Worm (Caenorhabditis elegans): ENCODE measurements around the gene vps-16.

vps-16 gene

DNA sequence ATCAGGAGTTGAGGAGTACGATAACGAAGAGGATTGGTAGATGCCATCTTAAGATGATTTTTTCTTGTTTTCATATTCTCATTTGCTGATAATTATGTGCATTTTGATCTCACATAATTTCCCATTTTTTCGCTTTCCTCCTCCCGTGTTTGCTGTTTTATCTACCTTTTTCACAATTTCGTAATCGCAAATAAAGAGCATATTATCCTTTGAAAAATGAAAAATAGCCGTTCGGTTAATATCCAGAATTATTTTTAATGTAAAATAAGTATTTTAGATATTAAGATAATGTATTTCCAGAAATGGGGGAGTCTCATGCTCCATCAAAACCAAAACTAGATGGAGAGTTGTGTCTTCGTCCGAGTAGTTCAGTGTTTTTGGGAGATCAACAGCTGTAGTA, at the start of gene vps-16:
Gene vps-16, plus strand, starts transcription at position 301 of the 400 bp plus-strand sequence.
- TF ChIP-seq ztf-23 (GFP tag; IDR thresholded peaks at IDR 0.05): no peak
- TF ChIP-seq med-1 (GFP tag; optimal IDR thresholded peaks at IDR 0.05; ENCODE audit: insufficient read depth): no peak
- TF ChIP-seq klf-2 (GFP tag; conservative IDR thresholded peaks at IDR 0.05): no peak
- no peak for TF ChIP-seq ztf-29 (GFP tag; IDR thresholded peaks at IDR 0.05)
- TF ChIP-seq tab-1 (GFP tag; IDR thresholded peaks at IDR 0.05): no peak
- no peak for TF ChIP-seq flt-1 (GFP tag; IDR thresholded peaks at IDR 0.05)
- no peak for TF ChIP-seq ref-1 (GFP tag; conservative IDR thresholded peaks at IDR 0.05)

DNA sequence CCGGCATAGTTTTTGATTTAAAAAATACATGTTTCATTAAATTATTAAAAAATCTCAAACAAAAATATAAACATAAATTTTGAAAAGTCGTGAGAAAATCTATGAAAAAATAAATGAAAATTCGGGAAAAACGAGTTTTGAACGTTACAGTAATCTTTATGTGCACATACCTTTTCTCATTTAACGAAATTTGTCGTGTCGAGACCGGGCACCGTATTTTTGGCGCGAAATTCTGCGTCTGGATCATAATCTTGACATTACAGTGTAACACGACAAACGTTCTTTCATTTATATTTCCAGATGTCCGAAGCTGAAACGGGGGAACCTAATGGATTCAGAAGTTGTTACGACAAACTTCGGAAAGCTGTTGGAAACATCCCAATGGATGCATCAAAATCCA, 43.5 kb upstream of the vps-16 start, which contains the start of gene C16A3.2:
Gene C16A3.2, plus strand, starts transcription at position 301 of the 400 bp plus-strand sequence.
- TF ChIP-seq ztf-23 (GFP tag; IDR thresholded peaks at IDR 0.05) (no peak), T22C8.4 (GFP tag; IDR thresholded peaks at IDR 0.05) (no peak), ref-1 (GFP tag; conservative IDR thresholded peaks at IDR 0.05) (no peak), tab-1 (GFP tag; IDR thresholded peaks at IDR 0.05) (no peak), klf-2 (GFP tag; conservative IDR thresholded peaks at IDR 0.05) (no peak), cog-1 (tag; optimal IDR thresholded peaks at IDR 0.05) (no peak), ztf-29 (GFP tag; IDR thresholded peaks at IDR 0.05) (no peak), flt-1 (GFP tag; IDR thresholded peaks at IDR 0.05) (no peak), med-1 (GFP tag; optimal IDR thresholded peaks at IDR 0.05; ENCODE audit: insufficient read depth) (no peak)

DNA sequence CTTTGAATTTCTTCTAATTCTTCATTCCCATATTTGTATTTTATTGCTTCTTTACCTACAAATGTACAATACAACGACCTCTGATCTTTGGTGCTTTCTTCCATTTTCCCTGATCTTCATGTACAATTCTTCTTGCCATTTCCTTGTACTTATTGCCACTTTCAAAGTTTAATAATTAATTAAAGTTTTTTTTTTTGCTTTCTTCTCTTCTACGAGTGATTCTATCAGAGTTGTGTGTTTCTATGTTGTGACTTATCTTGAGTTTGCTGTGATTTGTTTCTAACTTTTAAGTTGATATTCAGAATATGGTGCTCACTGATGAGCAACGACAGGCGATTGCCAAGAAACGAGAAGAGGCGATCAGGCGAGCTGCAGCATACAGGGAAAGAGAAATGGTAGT, 42.4 kb upstream of the vps-16 start, which contains the start of gene smrc-1:
Gene smrc-1, plus strand, starts transcription at position 301 of the 400 bp plus-strand sequence.
- no peak for TF ChIP-seq ztf-29 (GFP tag; IDR thresholded peaks at IDR 0.05)
- TF ChIP-seq klf-2 (GFP tag; conservative IDR thresholded peaks at IDR 0.05): no peak
- TF ChIP-seq tab-1 (GFP tag; IDR thresholded peaks at IDR 0.05): no peak
- TF ChIP-seq cog-1 (tag; optimal IDR thresholded peaks at IDR 0.05): no peak

DNA sequence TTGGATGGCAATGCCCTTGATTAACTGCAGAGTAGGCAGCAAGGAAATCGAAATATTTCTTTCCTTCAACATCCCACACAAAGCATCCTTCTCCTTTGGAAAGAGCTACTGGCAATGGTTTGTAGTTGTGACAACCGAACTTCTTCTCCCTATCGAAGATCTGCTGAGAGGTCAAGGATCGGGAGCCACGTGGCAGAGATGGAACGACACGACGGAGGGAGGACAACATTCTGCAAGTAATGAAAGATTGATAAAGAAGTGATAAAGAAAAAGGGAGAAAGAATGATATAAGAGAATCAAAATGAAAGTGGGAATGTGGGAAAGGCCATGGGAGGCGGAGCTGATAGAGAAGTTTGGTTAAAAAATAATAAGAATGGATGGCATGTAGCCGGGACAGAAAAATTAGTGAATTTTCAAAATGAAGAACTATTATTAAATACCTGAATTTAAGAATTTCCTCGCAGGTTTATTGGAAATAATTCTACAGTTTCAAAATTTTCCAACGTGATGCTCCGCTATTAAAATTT, 37.3 kb upstream of the vps-16 start, which contains the start of gene oatr-1:
Gene oatr-1, minus strand, starts transcription at position 477 of the 527 bp plus-strand sequence.
- no peak for TF ChIP-seq ztf-29 (GFP tag; IDR thresholded peaks at IDR 0.05)
- TF ChIP-seq med-1 (GFP tag; optimal IDR thresholded peaks at IDR 0.05; ENCODE audit: insufficient read depth): no peak
- TF ChIP-seq ref-1 (GFP tag; conservative IDR thresholded peaks at IDR 0.05): no peak
- no peak for TF ChIP-seq tab-1 (GFP tag; IDR thresholded peaks at IDR 0.05)
- no peak for TF ChIP-seq cog-1 (tag; optimal IDR thresholded peaks at IDR 0.05)
- TF ChIP-seq klf-2 (GFP tag; conservative IDR thresholded peaks at IDR 0.05): no peak
- no peak for TF ChIP-seq flt-1 (GFP tag; IDR thresholded peaks at IDR 0.05)
- no peak for TF ChIP-seq ztf-23 (GFP tag; IDR thresholded peaks at IDR 0.05)
- TF ChIP-seq T22C8.4 (GFP tag; IDR thresholded peaks at IDR 0.05): no peak

DNA sequence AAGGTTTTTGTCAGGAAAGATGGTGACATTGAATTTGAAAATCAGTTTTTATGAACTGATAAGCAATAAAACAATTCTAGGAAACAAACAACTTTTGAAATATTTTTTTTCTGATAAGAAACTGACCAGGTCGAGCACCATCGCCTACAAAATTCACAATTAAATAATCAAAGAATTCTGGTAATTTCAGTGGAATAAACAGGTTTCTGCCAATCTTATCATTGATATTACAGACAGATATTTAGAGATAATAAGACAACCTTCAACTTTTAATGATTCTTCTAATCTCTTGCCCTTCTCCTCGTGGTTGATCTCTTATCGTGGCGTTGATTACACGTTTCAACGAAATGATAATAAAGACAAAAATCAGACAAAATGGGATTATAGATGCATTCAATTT, 36.7 kb upstream of the vps-16 start:
- TF ChIP-seq tab-1 (GFP tag; IDR thresholded peaks at IDR 0.05): no peak
- TF ChIP-seq T22C8.4 (GFP tag; IDR thresholded peaks at IDR 0.05): no peak

DNA sequence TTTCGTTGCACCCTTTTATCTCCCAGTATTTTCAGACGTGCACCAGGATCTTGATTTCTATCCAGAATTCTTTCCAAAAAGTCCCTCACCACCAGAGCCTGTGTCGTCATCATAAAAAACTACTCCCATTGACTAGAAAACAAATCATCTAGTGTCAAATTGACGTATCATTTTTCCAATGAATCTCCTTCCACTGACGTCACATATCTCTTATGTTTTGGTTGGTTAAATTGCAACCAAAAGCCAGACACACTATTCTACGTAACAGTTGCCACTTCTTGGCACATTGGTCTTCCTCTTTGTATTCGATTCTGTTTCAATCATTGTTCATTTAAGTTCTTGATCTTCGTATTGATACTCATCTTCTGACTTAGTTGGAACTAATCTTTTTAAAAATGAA, 34.9 kb upstream of the vps-16 start:
- no peak for TF ChIP-seq T22C8.4 (GFP tag; IDR thresholded peaks at IDR 0.05)
- no peak for TF ChIP-seq tab-1 (GFP tag; IDR thresholded peaks at IDR 0.05)
- no peak for TF ChIP-seq med-1 (GFP tag; optimal IDR thresholded peaks at IDR 0.05; ENCODE audit: insufficient read depth)

DNA sequence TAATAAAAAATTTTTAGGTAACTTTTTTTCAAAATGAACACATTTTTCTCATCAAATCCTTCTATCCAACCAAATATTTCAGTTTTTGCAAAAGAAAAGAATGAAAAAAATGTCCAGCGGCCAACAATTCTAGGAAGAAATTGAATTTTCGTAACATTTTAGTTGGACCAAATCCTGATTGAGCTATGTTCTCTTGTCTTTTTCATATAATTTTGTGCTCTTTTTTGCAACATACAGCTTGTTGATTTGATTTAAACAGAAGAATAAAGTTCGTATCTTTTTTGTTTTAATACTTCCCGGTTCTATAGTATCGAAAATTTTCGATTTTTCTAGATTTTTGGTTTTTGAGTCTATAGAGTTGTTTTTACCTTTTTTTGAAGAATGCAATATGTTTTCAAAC, 33.6 kb upstream of the vps-16 start:
- no peak for TF ChIP-seq tab-1 (GFP tag; IDR thresholded peaks at IDR 0.05)
- no peak for TF ChIP-seq klf-2 (GFP tag; conservative IDR thresholded peaks at IDR 0.05)

DNA sequence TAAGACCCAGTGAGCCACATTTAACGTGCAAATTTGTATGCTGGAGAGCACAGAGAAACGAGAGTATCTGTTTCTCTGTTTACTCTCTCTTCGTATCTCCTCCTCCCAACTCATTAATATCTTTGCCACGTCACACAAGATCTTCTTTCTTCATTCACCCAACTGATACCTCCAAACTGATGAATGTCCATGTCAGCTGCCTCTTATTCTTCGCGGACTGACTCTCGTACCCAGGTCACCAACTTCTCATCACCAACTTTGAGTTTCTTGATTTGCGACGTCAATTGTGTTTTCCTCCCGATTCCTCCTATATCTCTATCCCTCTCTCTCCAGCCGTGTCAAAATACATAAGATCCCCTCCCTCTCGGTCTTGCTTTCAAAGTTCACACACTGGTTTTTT, 30.7 kb upstream of the vps-16 start:
- TF ChIP-seq cog-1 (tag; optimal IDR thresholded peaks at IDR 0.05) (no peak), T22C8.4 (GFP tag; IDR thresholded peaks at IDR 0.05) (no peak), flt-1 (GFP tag; IDR thresholded peaks at IDR 0.05) (no peak), ztf-29 (GFP tag; IDR thresholded peaks at IDR 0.05) (no peak), med-1 (GFP tag; optimal IDR thresholded peaks at IDR 0.05; ENCODE audit: insufficient read depth) (no peak), klf-2 (GFP tag; conservative IDR thresholded peaks at IDR 0.05) (no peak), tab-1 (GFP tag; IDR thresholded peaks at IDR 0.05) (no peak), ztf-23 (GFP tag; IDR thresholded peaks at IDR 0.05) (no peak), ref-1 (GFP tag; conservative IDR thresholded peaks at IDR 0.05) (no peak)

DNA sequence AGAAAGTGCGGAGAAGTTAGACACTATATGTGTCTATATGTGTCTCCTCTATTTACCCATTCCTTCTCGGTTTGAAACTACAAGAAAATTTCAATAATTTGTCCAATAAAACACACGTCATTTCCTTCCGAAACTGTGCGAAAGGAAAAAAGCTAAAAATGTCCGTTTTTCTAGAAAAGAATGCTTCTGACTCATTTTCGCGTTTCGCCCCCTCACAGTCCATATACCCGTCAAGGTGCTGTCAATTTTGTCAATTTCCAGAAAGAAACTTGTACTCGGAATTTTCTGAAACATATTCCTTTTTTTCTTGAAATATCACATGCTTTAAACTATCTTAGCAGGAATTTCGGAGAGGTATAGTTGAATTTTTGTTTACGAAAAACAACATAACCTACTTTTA, 30.2 kb upstream of the vps-16 start:
- TF ChIP-seq klf-2 (GFP tag; conservative IDR thresholded peaks at IDR 0.05): no peak
- TF ChIP-seq T22C8.4 (GFP tag; IDR thresholded peaks at IDR 0.05): no peak
- TF ChIP-seq flt-1 (GFP tag; IDR thresholded peaks at IDR 0.05): no peak

DNA sequence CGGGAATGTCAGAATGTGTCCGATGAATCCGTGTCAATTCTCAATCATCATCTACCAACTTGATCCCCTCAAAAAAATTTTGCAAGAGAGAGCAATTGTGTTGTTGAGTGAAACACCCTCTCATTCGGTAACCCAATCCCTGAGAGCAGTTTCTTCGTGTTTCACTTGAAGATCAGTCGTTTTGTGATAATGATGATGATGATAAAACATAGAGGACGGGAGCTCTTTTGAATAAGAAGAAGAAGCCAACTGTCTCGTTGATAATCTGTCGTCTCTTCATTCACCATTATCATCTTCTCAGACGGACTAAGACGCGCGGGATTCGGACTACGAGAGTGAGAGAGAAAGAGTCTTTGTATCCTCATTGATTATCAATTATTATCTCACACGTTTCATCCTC, 27.9 kb upstream of the vps-16 start:
- TF ChIP-seq T22C8.4 (GFP tag; IDR thresholded peaks at IDR 0.05) (no peak), ztf-23 (GFP tag; IDR thresholded peaks at IDR 0.05) (no peak), flt-1 (GFP tag; IDR thresholded peaks at IDR 0.05) (no peak), ref-1 (GFP tag; conservative IDR thresholded peaks at IDR 0.05) (no peak), cog-1 (tag; optimal IDR thresholded peaks at IDR 0.05) (no peak), klf-2 (GFP tag; conservative IDR thresholded peaks at IDR 0.05) (no peak), ztf-29 (GFP tag; IDR thresholded peaks at IDR 0.05) (no peak), med-1 (GFP tag; optimal IDR thresholded peaks at IDR 0.05; ENCODE audit: insufficient read depth) (no peak), tab-1 (GFP tag; IDR thresholded peaks at IDR 0.05) (no peak)

DNA sequence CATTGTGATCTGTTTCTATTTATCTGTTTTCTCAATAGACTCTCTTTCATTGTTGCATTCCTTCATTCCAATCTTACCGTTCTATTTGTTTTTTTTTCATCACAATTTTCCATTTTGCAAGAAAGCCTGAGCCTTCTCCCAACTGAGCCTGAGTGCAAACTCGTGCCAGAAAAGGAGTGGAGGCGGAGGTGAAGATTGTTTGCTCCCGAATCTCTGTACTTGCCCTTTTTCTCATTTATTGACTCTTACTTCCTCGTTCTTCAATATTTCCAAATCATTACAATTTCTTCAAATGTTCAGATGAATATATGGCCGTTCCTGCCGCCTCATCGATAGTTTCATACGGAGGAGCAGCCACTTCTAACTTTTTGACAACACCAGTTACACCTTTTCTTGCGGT, 26.2 kb upstream of the vps-16 start, which contains the start of gene let-756:
Gene let-756, plus strand, starts transcription at position 301 of the 400 bp plus-strand sequence.
- TF ChIP-seq tab-1 (GFP tag; IDR thresholded peaks at IDR 0.05): no peak
- TF ChIP-seq ref-1 (GFP tag; conservative IDR thresholded peaks at IDR 0.05): no peak
- no peak for TF ChIP-seq T22C8.4 (GFP tag; IDR thresholded peaks at IDR 0.05)
- TF ChIP-seq med-1 (GFP tag; optimal IDR thresholded peaks at IDR 0.05; ENCODE audit: insufficient read depth): no peak
- no peak for TF ChIP-seq flt-1 (GFP tag; IDR thresholded peaks at IDR 0.05)
- TF ChIP-seq klf-2 (GFP tag; conservative IDR thresholded peaks at IDR 0.05): no peak
- no peak for TF ChIP-seq cog-1 (tag; optimal IDR thresholded peaks at IDR 0.05)
- no peak for TF ChIP-seq ztf-29 (GFP tag; IDR thresholded peaks at IDR 0.05)
- no peak for TF ChIP-seq ztf-23 (GFP tag; IDR thresholded peaks at IDR 0.05)

Data from whole organism, midembryonic.